Worm (Caenorhabditis elegans) whole organism, late embryonic: ENCODE measurements around the gene pks-1.
A peak's percentile ranks its signal among the peaks of the same experiment; 100 is the strongest.

Experiments
- T23F11.4 ChIP-seq: fragments of 200-800 bp; sonication (Bioruptor generic); optimal IDR thresholded peaks from 2 replicates; lab custom pipeline; 2018; ENCODE audit warnings: mild to moderate bottlenecking, missing genetic modification characterization, missing compliant biosample characterization
- ama-1 ChIP-seq: fragments of 150-350 bp; optimal IDR thresholded peaks from 2 replicates; lab custom pipeline; 2014
- ceh-14 ChIP-seq: sonication (generic microtip); optimal IDR thresholded peaks from 2 replicates; lab custom pipeline; 2016; ENCODE audit warnings: missing genotype, missing genetic modification characterization, missing compliant biosample characterization
- ceh-48 ChIP-seq: sonication (generic microtip); optimal IDR thresholded peaks from 2 replicates; lab custom pipeline; 2016; ENCODE audit warnings: missing genetic modification characterization, inconsistent platforms, missing compliant biosample characterization
- elt-2 ChIP-seq: sonication (generic microtip); optimal IDR thresholded peaks from 2 replicates; lab custom pipeline; 2016; ENCODE audit warnings: missing genetic modification reagents, missing genetic modification characterization, missing compliant biosample characterization
- ets-4 ChIP-seq: sonication (generic microtip); optimal IDR thresholded peaks from 2 replicates; lab custom pipeline; 2016; ENCODE audit warnings: missing genetic modification characterization, missing compliant biosample characterization
- fax-1 ChIP-seq: sonication (generic microtip); optimal IDR thresholded peaks from 2 replicates; lab custom pipeline; 2016; ENCODE audit warnings: missing genotype, missing genetic modification characterization, missing compliant biosample characterization
- hlh-15 ChIP-seq: sonication (generic microtip); optimal IDR thresholded peaks from 2 replicates; lab custom pipeline; 2016; ENCODE audit warnings: missing genetic modification characterization, missing compliant biosample characterization
- nfya-1 ChIP-seq: sonication (generic microtip); optimal IDR thresholded peaks from 2 replicates; lab custom pipeline; 2017; ENCODE audit warnings: missing genetic modification characterization, mild to moderate bottlenecking, missing compliant biosample characterization, antibody characterized with exemption, moderate library complexity
- nhr-11 ChIP-seq: fragments of 150-350 bp; optimal IDR thresholded peaks from 2 replicates; lab custom pipeline; 2014; ENCODE audit warnings: missing biosample characterization, missing genetic modification characterization
- odd-2 ChIP-seq: sonication (generic microtip); optimal IDR thresholded peaks from 2 replicates; lab custom pipeline; 2017; ENCODE audit warnings: antibody characterized with exemption, mild to moderate bottlenecking, missing genetic modification characterization, missing compliant biosample characterization
- pha-4 ChIP-seq: fragments of 150-350 bp; optimal IDR thresholded peaks from 2 replicates; lab custom pipeline; 2018; ENCODE audit warnings: missing biosample characterization, missing genetic modification reagents, missing genetic modification characterization
- rnt-1 ChIP-seq: sonication (generic microtip); optimal IDR thresholded peaks from 2 replicates; lab custom pipeline; 2016; ENCODE audit warnings: missing genetic modification characterization, missing compliant biosample characterization
- ttx-3 ChIP-seq: sonication (generic microtip); optimal IDR thresholded peaks from 2 replicates; lab custom pipeline; 2016; ENCODE audit warnings: missing genetic modification reagents, missing genetic modification characterization, missing compliant biosample characterization

- TF ChIP-seq rnt-1 (tag; lab: Kevin White, UChicago) = peak; percentile 26
- no peak for TF ChIP-seq hlh-15 (tag; lab: Kevin White, UChicago)
- TF ChIP-seq ttx-3 (tag; lab: Kevin White, UChicago) = no peak
- TF ChIP-seq elt-2 = peak; percentile 63
- TF ChIP-seq pha-4 (tag; lab: Kevin White, UChicago) = no peak
- TF ChIP-seq ama-1 (lab: Kevin White, UChicago) = no peak
- TF ChIP-seq odd-2 (tag; lab: Kevin White, UChicago) = no peak
- no peak for TF ChIP-seq ceh-48 (tag; lab: Kevin White, UChicago)
- no peak for TF ChIP-seq fax-1
- TF ChIP-seq nfya-1 = peak; percentile 73
- no peak for TF ChIP-seq T23F11.4 (GFP tag; lab: Kevin White, UChicago)
- TF ChIP-seq ceh-14 = no peak
- TF ChIP-seq nhr-11 (tag; lab: Kevin White, UChicago) = no peak
- no peak for TF ChIP-seq ets-4 (tag; lab: Kevin White, UChicago)
Observed at ce11 chrX:5475164-5475576, 61.6 kb downstream of the pks-1 start.
